Fruit fly (Drosophila melanogaster) whole organism, prepupa: ENCODE measurements around the gene CG18081.

Experiments
- CG10631 ChIP-seq: fragments of 200-800 bp; sonication (Bioruptor generic); optimal IDR thresholded peaks from 2 replicates; lab custom pipeline; 2016; ENCODE audit warnings: missing biosample characterization, missing genetic modification characterization
- CG10669 ChIP-seq: fragments of 200-800 bp; sonication (Bioruptor generic); optimal IDR thresholded peaks from 3 replicates; lab custom pipeline; 2018; ENCODE audit warnings: missing biosample characterization, mild to moderate bottlenecking, missing genetic modification characterization, moderate library complexity
- CG11294 ChIP-seq: fragments of 200-800 bp; sonication (Bioruptor generic); IDR thresholded peaks from 2 replicates; pipeline ENCODE4 v1.3.6; 2022; ENCODE audit warnings: missing biosample characterization, missing genetic modification characterization
- CG1621 ChIP-seq: fragments of 200-800 bp; sonication (Bioruptor generic); optimal IDR thresholded peaks from 3 replicates; lab custom pipeline; 2018; ENCODE audit warnings: missing biosample characterization, mild to moderate bottlenecking, missing genetic modification characterization
- CG3032 ChIP-seq: fragments of 200-800 bp; optimal IDR thresholded peaks from 2 replicates; lab custom pipeline; 2019; ENCODE audit warnings: missing biosample characterization, mild to moderate bottlenecking, missing genetic modification characterization, moderate library complexity
- CG31627 ChIP-seq: fragments of 200-800 bp; sonication (Bioruptor generic); optimal IDR thresholded peaks from 3 replicates; lab custom pipeline; 2016; ENCODE audit warnings: missing biosample characterization, missing genetic modification characterization
- CG32006 ChIP-seq: fragments of 200-800 bp; sonication (Bioruptor generic); optimal IDR thresholded peaks from 3 replicates; lab custom pipeline; 2017; ENCODE audit warnings: missing biosample characterization, mild to moderate bottlenecking, missing genetic modification characterization
- CG34406 ChIP-seq: fragments of 200-800 bp; sonication (Bioruptor generic); optimal IDR thresholded peaks from 3 replicates; lab custom pipeline; 2016; ENCODE audit warnings: missing biosample characterization, missing genetic modification characterization
- CG4318 ChIP-seq: fragments of 200-800 bp; sonication (Bioruptor generic); optimal IDR thresholded peaks from 3 replicates; lab custom pipeline; 2017; ENCODE audit warnings: missing biosample characterization, mild to moderate bottlenecking, missing genetic modification characterization
- CG6163 ChIP-seq: fragments of 200-800 bp; sonication (Bioruptor generic); IDR thresholded peaks from 3 replicates; pipeline ENCODE4 v1.3.6; 2022; ENCODE audit warnings: missing biosample characterization, missing genetic modification characterization
- CG6808 ChIP-seq: fragments of 200-800 bp; sonication (Bioruptor generic); optimal IDR thresholded peaks from 3 replicates; lab custom pipeline; 2017; ENCODE audit warnings: missing biosample characterization, missing genetic modification characterization, mild to moderate bottlenecking, moderate library complexity, missing genetic modification reagents
- CG6854 ChIP-seq: fragments of 200-800 bp; sonication (Bioruptor generic); optimal IDR thresholded peaks from 2 replicates; lab custom pipeline; 2017; ENCODE audit warnings: missing biosample characterization, mild to moderate bottlenecking, missing genetic modification characterization
- CG8119 ChIP-seq: fragments of 200-800 bp; sonication (Bioruptor generic); IDR thresholded peaks from 3 replicates; pipeline ENCODE4 v1.3.6; 2022; ENCODE audit warnings: missing biosample characterization, missing genetic modification characterization
- CG8319 ChIP-seq: fragments of 200-800 bp; sonication (Bioruptor generic); optimal IDR thresholded peaks from 3 replicates; lab custom pipeline; 2016; ENCODE audit warnings: missing biosample characterization, missing genetic modification characterization
- CG8632 ChIP-seq: fragments of 200-800 bp; sonication (Bioruptor generic); optimal IDR thresholded peaks from 3 replicates; lab custom pipeline; 2016; ENCODE audit warnings: missing biosample characterization, missing genetic modification characterization
- Eip75B ChIP-seq: fragments of 200-800 bp; sonication (Bioruptor generic); optimal IDR thresholded peaks from 3 replicates; lab custom pipeline; 2016; ENCODE audit warnings: missing biosample characterization, missing genetic modification characterization
- Eip78C ChIP-seq: fragments of 200-800 bp; sonication (Bioruptor generic); peaks from one replicate; lab custom pipeline; 2016; ENCODE audit warnings: missing biosample characterization, missing genetic modification characterization
- Eip93F ChIP-seq: fragments of 200-800 bp; sonication (Bioruptor generic); optimal IDR thresholded peaks from 2 replicates; lab custom pipeline; 2016; ENCODE audit warnings: missing biosample characterization, mild to moderate bottlenecking, missing genetic modification characterization
- Ets21C ChIP-seq: fragments of 200-800 bp; sonication (Bioruptor generic); optimal IDR thresholded peaks from 3 replicates; lab custom pipeline; 2016; ENCODE audit warnings: missing biosample characterization, missing genetic modification characterization
- Gug ChIP-seq: fragments of 200-800 bp; sonication (Bioruptor generic); IDR thresholded peaks from 2 replicates; pipeline ENCODE4 v1.3.6; 2022; ENCODE audit warnings: missing biosample characterization, missing genetic modification characterization
- Hr39 ChIP-seq: fragments of 200-800 bp; sonication (Bioruptor generic); optimal IDR thresholded peaks from 2 replicates; lab custom pipeline; 2016; ENCODE audit warnings: missing biosample characterization, missing genetic modification characterization
- Lpt ChIP-seq: fragments of 200-800 bp; sonication (Bioruptor generic); optimal IDR thresholded peaks from 3 replicates; lab custom pipeline; 2016; ENCODE audit warnings: missing biosample characterization, missing genetic modification characterization
- Smox ChIP-seq: fragments of 200-800 bp; sonication (Bioruptor generic); optimal IDR thresholded peaks from 3 replicates; lab custom pipeline; 2016; ENCODE audit warnings: missing biosample characterization, missing genetic modification characterization
- Sox102F ChIP-seq: fragments of 200-800 bp; sonication (Bioruptor generic); optimal IDR thresholded peaks from 2 replicates; lab custom pipeline; 2016; ENCODE audit warnings: missing biosample characterization, mild to moderate bottlenecking, missing genetic modification characterization
- Sox14 ChIP-seq: fragments of 200-800 bp; sonication (Bioruptor generic); optimal IDR thresholded peaks from 3 replicates; lab custom pipeline; 2016; ENCODE audit warnings: missing biosample characterization, missing genetic modification characterization
- achi ChIP-seq: fragments of 200-800 bp; sonication (Bioruptor generic); optimal IDR thresholded peaks from 3 replicates; lab custom pipeline; 2016; ENCODE audit warnings: missing biosample characterization, missing genetic modification characterization
- acj6 ChIP-seq: fragments of 200-800 bp; sonication (Bioruptor generic); optimal IDR thresholded peaks from 3 replicates; lab custom pipeline; 2016; ENCODE audit warnings: missing biosample characterization, missing genetic modification characterization
- cyc ChIP-seq: fragments of 200-800 bp; sonication (Bioruptor generic); optimal IDR thresholded peaks from 3 replicates; lab custom pipeline; 2016; ENCODE audit warnings: missing biosample characterization, missing genetic modification characterization
- dac ChIP-seq: fragments of 200-800 bp; sonication (Bioruptor generic); optimal IDR thresholded peaks from 2 replicates; lab custom pipeline; 2017; ENCODE audit warnings: missing biosample characterization, mild to moderate bottlenecking, missing genetic modification characterization
- dsx ChIP-seq: fragments of 200-800 bp; optimal IDR thresholded peaks from 3 replicates; lab custom pipeline; 2019; ENCODE audit warnings: missing biosample characterization, mild to moderate bottlenecking, missing genetic modification characterization, moderate library complexity; ENCODE audit not compliant: poor library complexity, severe bottlenecking
- esn ChIP-seq: fragments of 200-800 bp; sonication (Bioruptor generic); optimal IDR thresholded peaks from 2 replicates; lab custom pipeline; 2016; ENCODE audit warnings: missing biosample characterization, mild to moderate bottlenecking, missing genetic modification characterization, moderate library complexity
- fd59A ChIP-seq: fragments of 200-800 bp; sonication (Bioruptor generic); optimal IDR thresholded peaks from 2 replicates; lab custom pipeline; 2017; ENCODE audit warnings: missing biosample characterization, mild to moderate bottlenecking, missing genetic modification characterization, missing genetic modification reagents
- fkh ChIP-seq: fragments of 200-800 bp; sonication (Bioruptor generic); optimal IDR thresholded peaks from 3 replicates; lab custom pipeline; 2017; ENCODE audit warnings: missing biosample characterization, mild to moderate bottlenecking, missing genetic modification characterization, moderate library complexity
- lz ChIP-seq: fragments of 200-800 bp; sonication (Bioruptor generic); optimal IDR thresholded peaks from 3 replicates; lab custom pipeline; 2016; ENCODE audit warnings: missing biosample characterization, missing genetic modification characterization
- pdm3 ChIP-seq: fragments of 200-800 bp; sonication (Bioruptor generic); optimal IDR thresholded peaks from 3 replicates; lab custom pipeline; 2016; ENCODE audit warnings: missing biosample characterization, missing genetic modification characterization
- spab ChIP-seq: fragments of 200-800 bp; sonication (Bioruptor generic); optimal IDR thresholded peaks from 2 replicates; lab custom pipeline; 2017; ENCODE audit warnings: missing biosample characterization, mild to moderate bottlenecking, missing genetic modification characterization, missing genetic modification reagents
- ss ChIP-seq, 2 experiments: fragments of 200-800 bp; sonication (Bioruptor generic); optimal IDR thresholded peaks; 2 replicates in 1 of 2; 3 replicates in 1 of 2; lab custom pipeline; 2017 to 2018; ENCODE audit warnings: mild to moderate bottlenecking in 2 of 2, missing biosample characterization in 2 of 2, missing genetic modification characterization in 2 of 2, moderate library complexity in 1 of 2
- svp ChIP-seq: fragments of 200-800 bp; sonication (Bioruptor generic); peaks from one replicate; lab custom pipeline; 2016; ENCODE audit warnings: missing biosample characterization, missing genetic modification characterization
- topi ChIP-seq: fragments of 200-800 bp; sonication (Bioruptor generic); optimal IDR thresholded peaks from 3 replicates; lab custom pipeline; 2016; ENCODE audit warnings: missing biosample characterization, missing genetic modification characterization
- vri ChIP-seq: fragments of 200-800 bp; sonication (Bioruptor generic); optimal IDR thresholded peaks from 3 replicates; lab custom pipeline; 2016; ENCODE audit warnings: missing biosample characterization, mild to moderate bottlenecking, missing genetic modification characterization

Gene CG18081

dm6 chr3L:15813988-15814387 is 21.2 kb downstream of the CG18081 start:
- no peak for TF ChIP-seq cyc
- TF ChIP-seq fkh, result peak; percentile 86
- TF ChIP-seq, all 60 proteins: peak for 1

dm6 chr3L:15809768-15810167 is 25.4 kb downstream of the CG18081 start:
- no peak for TF ChIP-seq CG1621 (tag; lab: Kevin White, UChicago)
- no peak for TF ChIP-seq svp (GFP tag; lab: Kevin White, UChicago)
- no peak for TF ChIP-seq CG6163 (GFP tag; lab: Robert Waterston, UW)
- TF ChIP-seq dac (GFP tag; lab: Kevin White, UChicago), result no peak
- TF ChIP-seq dsx (GFP tag; lab: Kevin White, UChicago), result no peak
- no peak for TF ChIP-seq Ets21C
- no peak for TF ChIP-seq CG6808 (GFP tag; lab: Kevin White, UChicago)
- no peak for TF ChIP-seq CG11294 (GFP tag; lab: Robert Waterston, UW)
- TF ChIP-seq lz (GFP tag; lab: Kevin White, UChicago), result no peak
- TF ChIP-seq achi (GFP tag; lab: Kevin White, UChicago), result no peak
- no peak for TF ChIP-seq CG3032 (tag; lab: Kevin White, UChicago)
- TF ChIP-seq Sox102F (GFP tag; lab: Kevin White, UChicago), result no peak
- no peak for TF ChIP-seq Eip75B (GFP tag; lab: Kevin White, UChicago)
- no peak for TF ChIP-seq Smox
- no peak for TF ChIP-seq fd59A (GFP tag; lab: Kevin White, UChicago)
- TF ChIP-seq CG8319, result no peak

- TF ChIP-seq esn (GFP tag; lab: Kevin White, UChicago), result no peak
- TF ChIP-seq Sox14 (GFP tag; lab: Kevin White, UChicago), result no peak
- TF ChIP-seq Ets21C, result no peak
- no peak for TF ChIP-seq spab (GFP tag; lab: Kevin White, UChicago)
- TF ChIP-seq achi (GFP tag; lab: Kevin White, UChicago), result no peak
- TF ChIP-seq Gug (GFP tag; lab: Robert Waterston, UW), result no peak
- TF ChIP-seq pdm3 (GFP tag; lab: Kevin White, UChicago), result no peak
- TF ChIP-seq CG8119 (GFP tag; lab: Robert Waterston, UW), result no peak
- no peak for TF ChIP-seq Eip93F
- TF ChIP-seq CG6163 (GFP tag; lab: Robert Waterston, UW), result no peak
- no peak for TF ChIP-seq CG10669 (GFP tag; lab: Kevin White, UChicago)
- TF ChIP-seq CG31627 (GFP tag; lab: Kevin White, UChicago), result no peak
- TF ChIP-seq ss (GFP tag; optimal IDR thresholded peaks at IDR 0.05; lab: Kevin White, UChicago), result no peak
- no peak for TF ChIP-seq vri (GFP tag; lab: Kevin White, UChicago)
- no peak for TF ChIP-seq lz (GFP tag; lab: Kevin White, UChicago)
- no peak for TF ChIP-seq Smox
- no peak for TF ChIP-seq CG34406 (GFP tag; lab: Kevin White, UChicago)
- no peak for TF ChIP-seq CG6808 (GFP tag; lab: Kevin White, UChicago)
Observed at dm6 chr3L:15809185-15809584, 26.0 kb downstream of the CG18081 start, which contains the start of gene CG13445. TSS of gene CG13445 (plus strand) at chr3L:15809485.

- TF ChIP-seq Eip78C (GFP tag; lab: Kevin White, UChicago), result peak; percentile 5
- no peak for TF ChIP-seq CG11294 (GFP tag; lab: Robert Waterston, UW)
Observed at dm6 chr3L:15808667-15809066, 26.5 kb downstream of the CG18081 start.

- TF ChIP-seq CG10631 (GFP tag; lab: Kevin White, UChicago) (no peak), vri (GFP tag; lab: Kevin White, UChicago) (no peak), CG6163 (GFP tag; lab: Robert Waterston, UW) (no peak), Hr39 (GFP tag; lab: Kevin White, UChicago) (no peak), CG6854 (GFP tag; lab: Kevin White, UChicago) (no peak), svp (GFP tag; lab: Kevin White, UChicago) (no peak), dsx (GFP tag; lab: Kevin White, UChicago) (no peak), achi (GFP tag; lab: Kevin White, UChicago) (no peak), Eip93F (no peak), ss (GFP tag; optimal IDR thresholded peaks at IDR 0.05; lab: Kevin White, UChicago) (no peak), CG32006 (GFP tag; lab: Kevin White, UChicago) (no peak), dac (GFP tag; lab: Kevin White, UChicago) (no peak), topi (GFP tag; lab: Kevin White, UChicago) (no peak), acj6 (no peak), CG8632 (no peak), Lpt (no peak), Sox14 (GFP tag; lab: Kevin White, UChicago) (no peak), Gug (GFP tag; lab: Robert Waterston, UW) (no peak), CG4318 (no peak)
Observed at dm6 chr3L:15808022-15808421, 27.2 kb downstream of the CG18081 start, which contains the start of gene CG6244. TSS of gene CG6244 (plus strand) at chr3L:15808322.
